Fruit fly (Drosophila melanogaster) whole organism, pupa: ENCODE data around the gene CG13026.

Source experiments
- CG12605 ChIP-seq: fragments of 200-800 bp; sonication (Bioruptor generic); IDR thresholded peaks from 2 replicates; pipeline ENCODE4 v1.3.6; 2022; ENCODE audit warnings: missing biosample characterization, missing genetic modification characterization
- CG14655 ChIP-seq: fragments of 200-800 bp; sonication (Bioruptor generic); optimal IDR thresholded peaks from 3 replicates; lab custom pipeline; 2017; ENCODE audit warnings: mild to moderate bottlenecking, missing biosample characterization, missing genetic modification reagents, missing genetic modification characterization
- CG32121 ChIP-seq: fragments of 200-800 bp; sonication (Bioruptor generic); IDR thresholded peaks from 2 replicates; pipeline ENCODE4 v1.3.6; 2022; ENCODE audit warnings: missing biosample characterization, missing genetic modification characterization
- CG8159 ChIP-seq: fragments of 200-800 bp; sonication (Bioruptor generic); optimal IDR thresholded peaks from 3 replicates; lab custom pipeline; 2018; ENCODE audit warnings: missing biosample characterization, mild to moderate bottlenecking, missing genetic modification characterization, moderate library complexity
- CG9948 ChIP-seq: fragments of 200-800 bp; sonication (Bioruptor generic); optimal IDR thresholded peaks from 2 replicates; lab custom pipeline; 2018; ENCODE audit warnings: missing biosample characterization, mild to moderate bottlenecking, missing genetic modification characterization, moderate library complexity
- EcR ChIP-seq: fragments of 200-800 bp; sonication (Bioruptor generic); optimal IDR thresholded peaks from 3 replicates; lab custom pipeline; 2019; ENCODE audit warnings: missing biosample characterization, missing genetic modification characterization, mild to moderate bottlenecking, moderate library complexity, missing genetic modification reagents
- Ets98B ChIP-seq: fragments of 200-800 bp; sonication (Bioruptor generic); IDR thresholded peaks from 2 replicates; pipeline ENCODE4 v1.3.6; 2022; ENCODE audit warnings: missing biosample characterization, missing genetic modification characterization
- Pif1B ChIP-seq: fragments of 200-800 bp; sonication (Bioruptor generic); optimal IDR thresholded peaks from 3 replicates; lab custom pipeline; 2016; ENCODE audit warnings: missing biosample characterization, missing genetic modification characterization
- Snoo ChIP-seq: fragments of 200-800 bp; sonication (Bioruptor generic); optimal IDR thresholded peaks from 3 replicates; lab custom pipeline; 2017; ENCODE audit warnings: missing biosample characterization, mild to moderate bottlenecking, missing genetic modification characterization, inconsistent platforms

dm6 chr3L:16708738-16709350 is 17.1 kb downstream of the CG13026 start:
- TF ChIP-seq Pif1B (GFP tag; lab: Kevin White, UChicago) (no peak), EcR (GFP tag; lab: Kevin White, UChicago) (no peak), CG8159 (tag; lab: Kevin White, UChicago) (no peak), CG9948 (tag; lab: Kevin White, UChicago) (no peak), Ets98B (no peak), CG32121 (GFP tag; lab: Robert Waterston, UW) (no peak), CG14655 (no peak), CG12605 (GFP tag; lab: Robert Waterston, UW) (no peak), Snoo (tag; lab: Kevin White, UChicago) (no peak)
